Fruit fly (Drosophila melanogaster) whole organism, prepupa: ENCODE measurements around the gene CG15894.
A peak's percentile ranks its signal among the peaks of the same experiment; 100 is the strongest.

ENCODE experiments used
- Blimp-1 ChIP-seq: fragments of 200-800 bp; sonication (Bioruptor generic); optimal IDR thresholded peaks from 3 replicates; lab custom pipeline; 2017; ENCODE audit warnings: missing biosample characterization, missing genetic modification characterization, mild to moderate bottlenecking, moderate library complexity, missing genetic modification reagents
- CG10669 ChIP-seq: fragments of 200-800 bp; sonication (Bioruptor generic); optimal IDR thresholded peaks from 3 replicates; lab custom pipeline; 2018; ENCODE audit warnings: missing biosample characterization, mild to moderate bottlenecking, missing genetic modification characterization, moderate library complexity
- CG11294 ChIP-seq: fragments of 200-800 bp; sonication (Bioruptor generic); IDR thresholded peaks from 2 replicates; pipeline ENCODE4 v1.3.6; 2022; ENCODE audit warnings: missing biosample characterization, missing genetic modification characterization
- CG11762 ChIP-seq: fragments of 200-800 bp; sonication (Bioruptor generic); optimal IDR thresholded peaks from 3 replicates; lab custom pipeline; 2016; ENCODE audit warnings: missing biosample characterization, missing genetic modification characterization; ENCODE audit not compliant: insufficient read depth
- CG11902 ChIP-seq: fragments of 200-800 bp; sonication (Bioruptor generic); optimal IDR thresholded peaks from 3 replicates; lab custom pipeline; 2016; ENCODE audit warnings: missing biosample characterization, missing genetic modification characterization
- CG15336 ChIP-seq: fragments of 200-800 bp; sonication (Bioruptor generic); IDR thresholded peaks from 2 replicates; pipeline ENCODE4 v1.3.6; 2022; ENCODE audit warnings: missing biosample characterization, missing genetic modification characterization
- CG1621 ChIP-seq: fragments of 200-800 bp; sonication (Bioruptor generic); optimal IDR thresholded peaks from 3 replicates; lab custom pipeline; 2018; ENCODE audit warnings: missing biosample characterization, mild to moderate bottlenecking, missing genetic modification characterization
- CG16779 ChIP-seq: fragments of 200-800 bp; sonication (Bioruptor generic); optimal IDR thresholded peaks from 3 replicates; lab custom pipeline; 2017; ENCODE audit warnings: missing biosample characterization, mild to moderate bottlenecking, missing genetic modification characterization
- CG3032 ChIP-seq: fragments of 200-800 bp; optimal IDR thresholded peaks from 2 replicates; lab custom pipeline; 2019; ENCODE audit warnings: missing biosample characterization, mild to moderate bottlenecking, missing genetic modification characterization, moderate library complexity
- CG31627 ChIP-seq: fragments of 200-800 bp; sonication (Bioruptor generic); optimal IDR thresholded peaks from 3 replicates; lab custom pipeline; 2016; ENCODE audit warnings: missing biosample characterization, missing genetic modification characterization
- CG6163 ChIP-seq: fragments of 200-800 bp; sonication (Bioruptor generic); IDR thresholded peaks from 3 replicates; pipeline ENCODE4 v1.3.6; 2022; ENCODE audit warnings: missing biosample characterization, missing genetic modification characterization
- CG6276 ChIP-seq: fragments of 200-800 bp; sonication (Bioruptor generic); optimal IDR thresholded peaks from 2 replicates; lab custom pipeline; 2017; ENCODE audit warnings: missing biosample characterization, mild to moderate bottlenecking, missing genetic modification characterization
- CG6792 ChIP-seq: fragments of 200-800 bp; sonication (Bioruptor generic); optimal IDR thresholded peaks from 3 replicates; lab custom pipeline; 2016; ENCODE audit warnings: missing biosample characterization, missing genetic modification characterization
- CG6854 ChIP-seq: fragments of 200-800 bp; sonication (Bioruptor generic); optimal IDR thresholded peaks from 2 replicates; lab custom pipeline; 2017; ENCODE audit warnings: missing biosample characterization, mild to moderate bottlenecking, missing genetic modification characterization
- CG7368 ChIP-seq: fragments of 200-800 bp; sonication (Bioruptor generic); optimal IDR thresholded peaks from 3 replicates; lab custom pipeline; 2016; ENCODE audit warnings: missing biosample characterization, missing genetic modification characterization
- CG8632 ChIP-seq: fragments of 200-800 bp; sonication (Bioruptor generic); optimal IDR thresholded peaks from 3 replicates; lab custom pipeline; 2016; ENCODE audit warnings: missing biosample characterization, missing genetic modification characterization
- Eip75B ChIP-seq: fragments of 200-800 bp; sonication (Bioruptor generic); optimal IDR thresholded peaks from 3 replicates; lab custom pipeline; 2016; ENCODE audit warnings: missing biosample characterization, missing genetic modification characterization
- Eip78C ChIP-seq: fragments of 200-800 bp; sonication (Bioruptor generic); peaks from one replicate; lab custom pipeline; 2016; ENCODE audit warnings: missing biosample characterization, missing genetic modification characterization
- Ets21C ChIP-seq: fragments of 200-800 bp; sonication (Bioruptor generic); optimal IDR thresholded peaks from 3 replicates; lab custom pipeline; 2016; ENCODE audit warnings: missing biosample characterization, missing genetic modification characterization
- Hr38 ChIP-seq: sonication (Bioruptor generic); optimal IDR thresholded peaks from 2 replicates; lab custom pipeline; 2016; ENCODE audit warnings: missing biosample characterization, missing genetic modification characterization
- Hr39 ChIP-seq: fragments of 200-800 bp; sonication (Bioruptor generic); optimal IDR thresholded peaks from 2 replicates; lab custom pipeline; 2016; ENCODE audit warnings: missing biosample characterization, missing genetic modification characterization
- Lpt ChIP-seq: fragments of 200-800 bp; sonication (Bioruptor generic); optimal IDR thresholded peaks from 3 replicates; lab custom pipeline; 2016; ENCODE audit warnings: missing biosample characterization, missing genetic modification characterization
- Met ChIP-seq: fragments of 200-800 bp; sonication (Bioruptor generic); optimal IDR thresholded peaks from 3 replicates; lab custom pipeline; 2016; ENCODE audit warnings: missing biosample characterization, missing genetic modification characterization
- OdsH ChIP-seq: fragments of 200-800 bp; sonication (Bioruptor generic); optimal IDR thresholded peaks from 3 replicates; lab custom pipeline; 2016; ENCODE audit warnings: missing biosample characterization, missing genetic modification characterization
- Sox102F ChIP-seq: fragments of 200-800 bp; sonication (Bioruptor generic); optimal IDR thresholded peaks from 2 replicates; lab custom pipeline; 2016; ENCODE audit warnings: missing biosample characterization, mild to moderate bottlenecking, missing genetic modification characterization
- Sox14 ChIP-seq: fragments of 200-800 bp; sonication (Bioruptor generic); optimal IDR thresholded peaks from 3 replicates; lab custom pipeline; 2016; ENCODE audit warnings: missing biosample characterization, missing genetic modification characterization
- Sox15 ChIP-seq: fragments of 200-800 bp; sonication (Bioruptor generic); optimal IDR thresholded peaks from 3 replicates; lab custom pipeline; 2016; ENCODE audit warnings: missing biosample characterization, missing genetic modification characterization
- acj6 ChIP-seq: fragments of 200-800 bp; sonication (Bioruptor generic); optimal IDR thresholded peaks from 3 replicates; lab custom pipeline; 2016; ENCODE audit warnings: missing biosample characterization, missing genetic modification characterization
- cyc ChIP-seq: fragments of 200-800 bp; sonication (Bioruptor generic); optimal IDR thresholded peaks from 3 replicates; lab custom pipeline; 2016; ENCODE audit warnings: missing biosample characterization, missing genetic modification characterization
- dac ChIP-seq: fragments of 200-800 bp; sonication (Bioruptor generic); optimal IDR thresholded peaks from 2 replicates; lab custom pipeline; 2017; ENCODE audit warnings: missing biosample characterization, mild to moderate bottlenecking, missing genetic modification characterization
- dsx ChIP-seq: fragments of 200-800 bp; optimal IDR thresholded peaks from 3 replicates; lab custom pipeline; 2019; ENCODE audit warnings: missing biosample characterization, mild to moderate bottlenecking, missing genetic modification characterization, moderate library complexity; ENCODE audit not compliant: poor library complexity, severe bottlenecking
- eg ChIP-seq: fragments of 200-800 bp; sonication (Bioruptor generic); IDR thresholded peaks from 3 replicates; pipeline ENCODE4 v1.3.6; 2022; ENCODE audit warnings: missing biosample characterization, missing genetic modification characterization
- fd59A ChIP-seq: fragments of 200-800 bp; sonication (Bioruptor generic); optimal IDR thresholded peaks from 2 replicates; lab custom pipeline; 2017; ENCODE audit warnings: missing biosample characterization, mild to moderate bottlenecking, missing genetic modification characterization, missing genetic modification reagents
- fkh ChIP-seq: fragments of 200-800 bp; sonication (Bioruptor generic); optimal IDR thresholded peaks from 3 replicates; lab custom pipeline; 2017; ENCODE audit warnings: missing biosample characterization, mild to moderate bottlenecking, missing genetic modification characterization, moderate library complexity
- salr ChIP-seq, 2 experiments: fragments of 200-800 bp; sonication (Bioruptor generic); optimal IDR thresholded peaks; 3 replicates each; lab custom pipeline; 2016 to 2018; ENCODE audit warnings: missing biosample characterization in 2 of 2, missing genetic modification characterization in 2 of 2, mild to moderate bottlenecking in 1 of 2
- svp ChIP-seq: fragments of 200-800 bp; sonication (Bioruptor generic); peaks from one replicate; lab custom pipeline; 2016; ENCODE audit warnings: missing biosample characterization, missing genetic modification characterization
- topi ChIP-seq: fragments of 200-800 bp; sonication (Bioruptor generic); optimal IDR thresholded peaks from 3 replicates; lab custom pipeline; 2016; ENCODE audit warnings: missing biosample characterization, missing genetic modification characterization
- vri ChIP-seq: fragments of 200-800 bp; sonication (Bioruptor generic); optimal IDR thresholded peaks from 3 replicates; lab custom pipeline; 2016; ENCODE audit warnings: missing biosample characterization, mild to moderate bottlenecking, missing genetic modification characterization

CG15894 gene

dm6 chrX:6356748-6357397 lies 47.9 kb downstream of the CG15894 start (continued):
- TF ChIP-seq CG3032 (tag; lab: Kevin White, UChicago) (no peak), topi (GFP tag; lab: Kevin White, UChicago) (peak; percentile 16), CG31627 (GFP tag; lab: Kevin White, UChicago) (peak; percentile 13), Hr39 (no peak), CG15336 (GFP tag; lab: Robert Waterston, UW) (peak; percentile 73), CG7368 (GFP tag; lab: Kevin White, UChicago) (peak; percentile 24), Ets21C (no peak), Lpt (peak; percentile 45), fd59A (GFP tag; lab: Kevin White, UChicago) (no peak)

- TF ChIP-seq Eip78C (GFP tag; lab: Kevin White, UChicago) = peak; percentile 19
- no peak for TF ChIP-seq Met
- no peak for TF ChIP-seq CG8632 (GFP tag; lab: Kevin White, UChicago)
- TF ChIP-seq Hr39 = no peak
- peak; percentile 41; the same call in 1 of the 3 replicates for TF ChIP-seq eg (GFP tag; lab: Robert Waterston, UW)
- peak; percentile 60 for TF ChIP-seq svp (GFP tag; lab: Kevin White, UChicago)
These were observed 48.5 kb downstream of the CG15894 start for dm6 chrX:6357456-6358007.

dm6 chrX:6358198-6358597 lies 49.2 kb downstream of the CG15894 start:
- TF ChIP-seq vri (peak; percentile 97), CG10669 (GFP tag; lab: Kevin White, UChicago) (no peak), Eip75B (GFP tag; lab: Kevin White, UChicago) (no peak), svp (GFP tag; lab: Kevin White, UChicago) (peak; percentile 58), salr (GFP tag; optimal IDR thresholded peaks at IDR 0.05; lab: Kevin White, UChicago) (no peak)

DNA sequence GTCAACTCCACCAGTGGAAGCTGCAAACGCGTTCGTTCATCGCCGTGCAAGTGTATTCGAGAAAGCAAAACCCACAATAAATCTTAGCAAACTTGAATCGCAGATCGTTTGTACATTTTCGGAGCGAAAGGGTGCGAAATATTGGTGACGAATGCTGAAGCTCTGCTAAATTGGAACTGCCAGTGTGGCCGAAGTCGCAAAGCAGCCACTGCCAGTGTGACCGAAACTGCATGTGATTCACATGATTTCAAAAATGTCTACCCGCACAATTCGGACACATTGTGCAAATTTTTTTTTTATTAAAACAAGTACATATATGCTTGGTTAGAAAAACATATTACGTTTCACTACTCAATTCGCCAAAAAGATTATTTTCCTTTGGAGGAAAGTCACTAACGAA lies 52.2 kb downstream of the CG15894 start:
- no peak for TF ChIP-seq Eip75B (GFP tag; lab: Kevin White, UChicago)
- no peak for TF ChIP-seq salr (GFP tag; optimal IDR thresholded peaks at IDR 0.05; lab: Kevin White, UChicago)
- no peak for TF ChIP-seq vri
- no peak for TF ChIP-seq Sox102F (GFP tag; lab: Kevin White, UChicago)
- TF ChIP-seq Sox14 (GFP tag; lab: Kevin White, UChicago) = no peak

DNA sequence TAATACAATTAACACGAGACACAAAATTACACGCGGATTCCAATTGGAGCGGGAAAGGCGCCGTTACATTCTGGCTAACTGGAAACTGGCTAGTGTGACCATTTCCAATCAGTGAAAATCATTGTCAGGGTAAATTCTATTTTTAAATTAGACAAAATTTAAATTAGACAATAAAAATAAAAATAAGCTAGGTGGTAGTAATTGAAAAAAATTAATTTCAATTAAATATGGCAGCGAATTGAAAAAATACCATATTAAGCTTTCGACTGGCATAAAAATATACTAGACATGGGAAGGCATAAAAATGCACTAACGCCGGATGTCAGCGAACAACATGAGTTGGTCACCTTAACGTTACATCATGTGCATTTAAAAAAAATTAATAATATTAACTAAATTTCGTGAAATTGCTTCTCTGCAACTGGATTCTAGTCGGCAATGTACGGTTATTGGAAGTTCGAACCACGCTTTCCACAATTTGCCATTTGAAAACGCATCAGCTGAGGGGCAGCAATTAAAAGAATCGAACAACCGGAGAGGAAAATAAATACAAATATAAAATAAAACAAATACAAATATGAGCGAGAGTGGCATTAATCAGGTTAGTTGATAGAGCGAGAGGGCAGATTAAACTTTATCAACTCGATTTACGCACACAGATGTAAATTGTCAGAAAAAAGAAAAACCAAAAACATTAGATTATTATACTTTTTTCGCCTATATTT lies 56.8 kb downstream of the CG15894 start, which contains the start of the genes swa and Marf:
TSS of gene swa (minus strand) at position 77 of the 725 bp plus-strand sequence.
TSS of gene Marf (plus strand) at position 318 of the 725 bp plus-strand sequence.
- TF ChIP-seq CG6792 (GFP tag; lab: Kevin White, UChicago) (no peak), fkh (GFP tag; lab: Kevin White, UChicago) (peak; percentile 75), vri (peak; percentile 84), CG6854 (no peak), Lpt (no peak), Eip78C (GFP tag; lab: Kevin White, UChicago) (peak; percentile 48)

DNA sequence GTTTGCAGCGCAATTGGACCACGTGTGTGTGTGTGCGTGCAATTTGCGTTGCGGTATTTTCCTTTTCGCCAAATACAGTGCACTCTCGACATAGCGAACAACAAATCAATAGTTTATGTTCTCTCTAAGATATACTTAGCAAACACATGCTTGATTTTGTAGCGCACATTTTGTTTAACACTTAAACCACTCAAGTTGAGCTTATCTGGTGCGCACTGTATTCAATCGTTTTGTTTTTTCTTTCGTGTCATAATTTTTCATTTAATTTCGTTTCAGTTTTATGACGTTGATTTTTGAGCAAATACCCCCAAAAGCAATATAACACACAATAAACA lies 57.3 kb downstream of the CG15894 start:
- TF ChIP-seq CG1621 (tag; lab: Kevin White, UChicago) = peak; percentile 69
- peak; percentile 97 for TF ChIP-seq CG6163 (GFP tag; lab: Robert Waterston, UW)
- peak; percentile 92 for TF ChIP-seq OdsH (GFP tag; lab: Kevin White, UChicago)
- peak; percentile 84 for TF ChIP-seq CG16779 (tag; lab: Kevin White, UChicago)
- TF ChIP-seq Lpt = peak; percentile 87
- peak; percentile 96 for TF ChIP-seq CG15336 (GFP tag; lab: Robert Waterston, UW)
- peak; percentile 76 for TF ChIP-seq Blimp-1 (GFP tag; lab: Kevin White, UChicago)
- peak; percentile 69 for TF ChIP-seq CG11762 (GFP tag; lab: Kevin White, UChicago)
- TF ChIP-seq CG11294 (GFP tag; lab: Robert Waterston, UW) = peak; percentile 93
- peak; percentile 85 for TF ChIP-seq Sox15 (GFP tag; lab: Kevin White, UChicago)
- peak; percentile 87 for TF ChIP-seq acj6 (GFP tag; lab: Kevin White, UChicago)
- TF ChIP-seq dsx (GFP tag; lab: Kevin White, UChicago) = peak; percentile 57
- TF ChIP-seq CG6276 (GFP tag; lab: Kevin White, UChicago) = peak; percentile 91
- TF ChIP-seq Hr38 = peak; percentile 83
- TF ChIP-seq dac (GFP tag; lab: Kevin White, UChicago) = peak; percentile 87
- TF ChIP-seq fd59A (GFP tag; lab: Kevin White, UChicago) = peak; percentile 60
- TF ChIP-seq cyc (GFP tag; lab: Kevin White, UChicago) = peak; percentile 96
- TF ChIP-seq CG8632 (GFP tag; lab: Kevin White, UChicago) = peak; percentile 83
- peak; percentile 94 for TF ChIP-seq topi (GFP tag; lab: Kevin White, UChicago)
- peak; percentile 47 for TF ChIP-seq fkh (GFP tag; lab: Kevin White, UChicago)
- peak; percentile 85 for TF ChIP-seq CG11902 (GFP tag; lab: Kevin White, UChicago)
